Fruit fly (Drosophila melanogaster): Measurements from ENCODE around the gene Doc2.

Gene Doc2

DNA sequence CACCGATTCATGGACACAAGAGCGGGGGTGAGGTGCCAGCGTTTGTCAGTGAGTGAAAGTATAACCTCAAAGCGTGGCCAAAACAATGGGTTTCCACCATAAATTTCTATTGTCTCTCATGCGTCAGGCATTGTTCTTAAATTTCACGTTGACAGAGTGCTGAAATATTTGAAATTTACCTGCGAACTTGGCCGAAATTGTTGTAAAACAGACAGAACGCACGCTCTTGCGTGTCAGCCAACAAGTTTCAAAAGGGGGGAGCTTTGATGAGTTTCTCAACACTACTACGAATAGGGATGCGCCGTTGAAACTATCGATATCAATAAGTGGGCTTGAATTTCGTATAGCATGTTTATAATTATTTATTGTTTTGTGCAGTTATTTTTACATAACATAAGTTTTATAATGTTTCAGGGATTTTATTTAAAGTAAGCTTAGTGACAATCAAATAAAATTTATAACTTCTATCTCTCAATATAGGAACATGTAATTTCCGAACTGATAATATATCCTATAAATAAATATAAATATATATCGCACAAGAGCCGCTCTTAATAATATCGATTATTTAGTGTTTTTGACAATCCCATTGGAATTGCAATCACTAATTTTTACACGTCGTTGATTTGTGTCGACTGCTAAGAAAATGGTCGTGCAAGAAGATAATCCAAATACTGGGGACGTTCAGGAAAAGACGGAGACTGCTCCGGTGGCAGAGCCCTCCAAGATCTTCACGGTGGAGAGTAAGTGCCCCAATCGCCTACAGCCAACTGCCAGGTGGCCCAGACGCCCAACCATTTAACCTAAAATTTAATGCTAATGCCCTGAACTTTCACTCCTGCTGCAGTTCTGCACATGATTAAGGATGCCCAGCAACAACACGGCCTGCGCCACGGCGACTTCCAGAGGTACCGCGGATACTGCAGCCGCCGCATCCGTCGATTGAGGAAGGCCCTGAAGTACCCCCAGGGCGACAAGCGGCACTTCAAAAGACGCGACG is 44.3 kb downstream of the Doc2 start, which contains the start of the genes pix and Srp68:
TSS of gene pix (minus strand) at position 288 of the 1,000 bp plus-strand sequence.
TSS of gene Srp68 (plus strand) at position 569 of the 1,000 bp plus-strand sequence.
- TF ChIP-seq ey (GFP tag; optimal IDR thresholded peaks at IDR 0.05) (peak; percentile 70), foxo (GFP tag; optimal IDR thresholded peaks at IDR 0.05) (peak in 1 of 2 experiments; percentile 61), woc (GFP tag; optimal IDR thresholded peaks at IDR 0.05) (peak; percentile 44), lola (GFP tag; optimal IDR thresholded peaks at IDR 0.05) (no peak), dl (GFP tag; optimal IDR thresholded peaks at IDR 0.05; ENCODE audit: insufficient read depth in 1 of 2, partially characterized antibody in 2 of 2) (no peak), CrebA (GFP tag; optimal IDR thresholded peaks at IDR 0.05; ENCODE audit: borderline replicate concordance) (no peak), Dif (GFP tag; optimal IDR thresholded peaks at IDR 0.05; ENCODE audit: partially characterized antibody) (no peak), Abd-B (GFP tag; optimal IDR thresholded peaks at IDR 0.05) (no peak), h (GFP tag; optimal IDR thresholded peaks at IDR 0.05) (no peak), HLH106 (tag; optimal IDR thresholded peaks at IDR 0.05) (peak; percentile 80), dmrt93B (GFP tag; optimal IDR thresholded peaks at IDR 0.05) (peak; percentile 31), dsf (GFP tag; optimal IDR thresholded peaks at IDR 0.05; ENCODE audit: borderline replicate concordance) (no peak), GATAd (GFP tag; optimal IDR thresholded peaks at IDR 0.05) (peak; percentile 60), Dfd (GFP tag; optimal IDR thresholded peaks at IDR 0.05) (no peak), brk (GFP tag; optimal IDR thresholded peaks at IDR 0.05) (no peak), br (GFP tag; optimal IDR thresholded peaks at IDR 0.05) (no peak), N (GFP tag; optimal IDR thresholded peaks at IDR 0.05) (no peak), Jra (GFP tag; optimal IDR thresholded peaks at IDR 0.05) (no peak), CG32264 (GFP tag; optimal IDR thresholded peaks at IDR 0.05) (no peak), Hr78 (GFP tag; optimal IDR thresholded peaks at IDR 0.05) (no peak), Sp1 (GFP tag; optimal IDR thresholded peaks at IDR 0.05) (peak; percentile 74), Vsx2 (GFP tag; optimal IDR thresholded peaks at IDR 0.05; ENCODE audit: partially characterized antibody) (no peak), Hnf4 (GFP tag; optimal IDR thresholded peaks at IDR 0.05) (no peak), Rel (GFP tag; optimal IDR thresholded peaks at IDR 0.05) (no peak), Rel (tag; optimal IDR thresholded peaks at IDR 0.05) (peak; percentile 25), OdsH (GFP tag; optimal IDR thresholded peaks at IDR 0.05) (peak; percentile 70), rgr (GFP tag; optimal IDR thresholded peaks at IDR 0.05) (peak; percentile 72), sage (GFP tag; optimal IDR thresholded peaks at IDR 0.05) (no peak), pan (optimal IDR thresholded peaks at IDR 0.05) (no peak), Mio (GFP tag; optimal IDR thresholded peaks at IDR 0.05) (no peak), sv (GFP tag; optimal IDR thresholded peaks at IDR 0.05) (peak; percentile 55), Myc (optimal IDR thresholded peaks at IDR 0.05) (no peak), CG9705 (GFP tag; optimal IDR thresholded peaks at IDR 0.05) (peak; percentile 54), usp (GFP tag; optimal IDR thresholded peaks at IDR 0.05) (no peak), psq (GFP tag; optimal IDR thresholded peaks at IDR 0.05) (peak; percentile 74), jim (GFP tag; optimal IDR thresholded peaks at IDR 0.05) (no peak), tai (GFP tag; optimal IDR thresholded peaks at IDR 0.05) (no peak), Hr83 (GFP tag; optimal IDR thresholded peaks at IDR 0.05; ENCODE audit: poor library complexity, severe bottlenecking) (peak; percentile 0), fru (GFP tag; optimal IDR thresholded peaks at IDR 0.05) (no peak)

DNA sequence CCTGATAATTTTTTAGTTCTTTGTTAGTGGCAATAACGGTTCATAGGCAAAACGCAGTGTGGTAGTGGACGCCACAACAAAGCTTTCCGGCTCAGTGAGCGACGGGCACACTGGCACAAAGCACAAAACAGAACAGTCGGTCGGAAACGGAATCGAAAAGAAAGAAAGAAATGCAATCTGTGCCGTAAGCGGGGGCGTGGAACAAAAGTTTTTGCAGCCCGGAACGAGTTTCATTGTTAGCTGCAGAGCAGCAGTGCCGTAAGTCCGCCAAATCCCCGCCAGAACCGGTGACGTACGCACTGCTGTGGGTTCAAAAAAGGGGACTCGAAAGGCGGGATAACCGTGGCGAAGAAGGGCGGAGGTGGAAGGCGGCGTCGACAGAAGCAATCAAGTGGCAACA is 50.6 kb downstream of the Doc2 start, which contains the start of gene CG5026:
TSS of gene CG5026 (plus strand) at position 92 of the 400 bp plus-strand sequence.
- TF ChIP-seq usp (GFP tag; optimal IDR thresholded peaks at IDR 0.05) (no peak), psq (GFP tag; optimal IDR thresholded peaks at IDR 0.05) (peak; percentile 93), Rel (GFP tag; optimal IDR thresholded peaks at IDR 0.05) (no peak), Rel (tag; optimal IDR thresholded peaks at IDR 0.05) (peak; percentile 76), OdsH (GFP tag; optimal IDR thresholded peaks at IDR 0.05) (peak; percentile 3)
